Worm (Caenorhabditis elegans): ENCODE data around the gene srg-42.

ce11 chrV:11124922-11125321 lies 32.9 kb downstream of the srg-42 start, which contains the start of gene C06H2.2:
- TF ChIP-seq him-1 (tag; optimal IDR thresholded peaks at IDR 0.05) (no peak), dao-5 (tag; optimal IDR thresholded peaks at IDR 0.05) (no peak), W03F9.2 (tag; optimal IDR thresholded peaks at IDR 0.05) (no peak)

Measured in whole organism, L4/young adult.